Worm (Caenorhabditis elegans) whole organism, L4 larva: Measurements from ENCODE around the gene F37C12.14.

Experiments used
- D1046.2 ChIP-seq: fragments of 200-800 bp; sonication (Bioruptor generic); IDR thresholded peaks from 2 replicates; pipeline ENCODE4 v1.3.6; 2022; ENCODE audit warnings: missing genetic modification characterization, missing compliant biosample characterization
- F10B5.3 ChIP-seq: sonication (generic microtip); optimal IDR thresholded peaks from 2 replicates; lab custom pipeline; 2016; ENCODE audit warnings: mild to moderate bottlenecking, missing genetic modification characterization, missing compliant biosample characterization
- F37D6.2 ChIP-seq: sonication (generic microtip); optimal IDR thresholded peaks from 2 replicates; lab custom pipeline; 2016; ENCODE audit warnings: mild to moderate bottlenecking, missing genetic modification characterization, missing compliant biosample characterization
- F44E2.7 ChIP-seq: fragments of 200-800 bp; sonication (Bioruptor generic); IDR thresholded peaks from 2 replicates; pipeline ENCODE4 v2.1.2; 2022; ENCODE audit warnings: missing genetic modification characterization, missing compliant biosample characterization
- Y48G9A.11 ChIP-seq: fragments of 200-800 bp; sonication (Bioruptor generic); IDR thresholded peaks from 2 replicates; pipeline ENCODE4 v1.3.6; 2022; ENCODE audit warnings: missing genetic modification reagents, missing genetic modification characterization, missing compliant biosample characterization
- ama-1 ChIP-seq: fragments of 150-350 bp; optimal IDR thresholded peaks from 2 replicates; lab custom pipeline; 2014; ENCODE audit warnings: inconsistent platforms, mixed read lengths
- arid-1 ChIP-seq: fragments of 200-800 bp; sonication (Bioruptor generic); conservative IDR thresholded peaks from 2 replicates; pipeline ENCODE4 v1.3.6; 2022; ENCODE audit warnings: missing genetic modification reagents, missing genetic modification characterization, missing compliant biosample characterization
- ceh-28 ChIP-seq: fragments of 150-350 bp; optimal IDR thresholded peaks from 2 replicates; lab custom pipeline; 2014; ENCODE audit warnings: missing biosample characterization, missing genetic modification reagents, missing genetic modification characterization
- cey-2 ChIP-seq: sonication (generic microtip); optimal IDR thresholded peaks from 3 replicates; lab custom pipeline; 2017; ENCODE audit warnings: missing genetic modification characterization, mild to moderate bottlenecking, missing compliant biosample characterization, antibody characterized with exemption, borderline replicate concordance; ENCODE audit not compliant: insufficient read depth
- ctbp-1 ChIP-seq: fragments of 200-800 bp; sonication (Bioruptor generic); IDR thresholded peaks from 2 replicates; pipeline ENCODE4 v1.3.6; 2022; ENCODE audit warnings: missing genetic modification reagents, missing genetic modification characterization, missing compliant biosample characterization
- dmd-6 ChIP-seq: fragments of 200-800 bp; sonication (Bioruptor generic); IDR thresholded peaks from 2 replicates; pipeline ENCODE4 v1.3.6; 2022; ENCODE audit warnings: missing genetic modification reagents, missing genetic modification characterization, missing compliant biosample characterization
- dmd-8 ChIP-seq: fragments of 200-800 bp; sonication (Bioruptor generic); IDR thresholded peaks from 2 replicates; pipeline ENCODE4 v1.3.6; 2022; ENCODE audit warnings: missing genetic modification characterization, missing compliant biosample characterization
- duxl-1 ChIP-seq: sonication (generic microtip); optimal IDR thresholded peaks from 2 replicates; lab custom pipeline; 2016; ENCODE audit warnings: mild to moderate bottlenecking, missing genetic modification characterization, moderate library complexity, missing compliant biosample characterization; ENCODE audit not compliant: poor library complexity
- dve-1 ChIP-seq: sonication (generic microtip); optimal IDR thresholded peaks from 2 replicates; lab custom pipeline; 2017; ENCODE audit warnings: antibody characterized with exemption, mild to moderate bottlenecking, missing genetic modification characterization, missing compliant biosample characterization; ENCODE audit not compliant: insufficient read depth
- hif-1 ChIP-seq, 2 experiments: sonication (generic microtip); optimal IDR thresholded peaks; 2 replicates each; lab custom pipeline; 2016 to 2017; ENCODE audit warnings: missing compliant biosample characterization in 2 of 2, missing genetic modification characterization in 2 of 2, missing genetic modification reagents in 2 of 2, missing genotype in 2 of 2, mild to moderate bottlenecking in 1 of 2
- hlh-30 ChIP-seq: sonication (generic microtip); optimal IDR thresholded peaks from 2 replicates; lab custom pipeline; 2017; ENCODE audit warnings: antibody characterized with exemption, mild to moderate bottlenecking, missing genetic modification characterization, missing compliant biosample characterization; ENCODE audit not compliant: insufficient read depth
- hmg-1.1 ChIP-seq: fragments of 200-800 bp; sonication (Bioruptor generic); IDR thresholded peaks from 2 replicates; pipeline ENCODE4 v1.3.6; 2022; ENCODE audit warnings: missing genetic modification reagents, missing genetic modification characterization, missing compliant biosample characterization
- madf-5 ChIP-seq, 2 experiments: fragments of 200-800 bp; sonication (Bioruptor generic); IDR thresholded peaks; 2 replicates each; pipeline ENCODE4 v1.3.6; 2022; ENCODE audit warnings: missing compliant biosample characterization in 2 of 2, missing genetic modification characterization in 2 of 2
- madf-9 ChIP-seq: fragments of 200-800 bp; sonication (Bioruptor generic); conservative IDR thresholded peaks from 2 replicates; pipeline ENCODE4 v1.3.6; 2022; ENCODE audit warnings: missing genetic modification reagents, missing genetic modification characterization, missing compliant biosample characterization
- mdt-29 ChIP-seq: fragments of 200-800 bp; sonication (Bioruptor generic); IDR thresholded peaks from 2 replicates; pipeline ENCODE4 v1.3.6; 2022; ENCODE audit warnings: missing genetic modification reagents, missing genetic modification characterization, missing compliant biosample characterization
- mep-1 ChIP-seq: fragments of 150-350 bp; sonication (generic microtip); optimal IDR thresholded peaks from 3 replicates; lab custom pipeline; 2014; ENCODE audit warnings: missing biosample characterization, missing genetic modification characterization
- mxl-3 ChIP-seq: fragments of 200-800 bp; sonication (Bioruptor generic); optimal IDR thresholded peaks from 2 replicates; lab custom pipeline; 2018; ENCODE audit warnings: mild to moderate bottlenecking, missing genetic modification characterization, missing compliant biosample characterization
- nhr-111 ChIP-seq: fragments of 200-800 bp; sonication (Bioruptor generic); optimal IDR thresholded peaks from 2 replicates; lab custom pipeline; 2018; ENCODE audit warnings: mild to moderate bottlenecking, missing genetic modification characterization, missing compliant biosample characterization
- nhr-25 ChIP-seq: sonication (generic microtip); optimal IDR thresholded peaks from 2 replicates; lab custom pipeline; 2017; ENCODE audit warnings: missing genetic modification characterization, mild to moderate bottlenecking, missing compliant biosample characterization, antibody characterized with exemption, moderate library complexity, borderline replicate concordance; ENCODE audit not compliant: insufficient read depth
- nhr-28 ChIP-seq: fragments of 150-350 bp; optimal IDR thresholded peaks from 2 replicates; lab custom pipeline; 2014; ENCODE audit warnings: missing biosample characterization, missing genetic modification characterization
- nhr-41 ChIP-seq: fragments of 200-800 bp; sonication (Bioruptor generic); IDR thresholded peaks from 2 replicates; pipeline ENCODE4 v1.3.6; 2022; ENCODE audit warnings: missing genetic modification reagents, missing genetic modification characterization, missing compliant biosample characterization
- nhr-77 ChIP-seq: fragments of 150-350 bp; optimal IDR thresholded peaks from 2 replicates; lab custom pipeline; 2014; ENCODE audit warnings: missing biosample characterization, missing genetic modification characterization
- php-3 ChIP-seq: fragments of 200-800 bp; sonication (Bioruptor generic); IDR thresholded peaks from 2 replicates; pipeline ENCODE4 v1.3.6; 2022; ENCODE audit warnings: missing genetic modification reagents, missing genetic modification characterization, missing compliant biosample characterization
- pqm-1 ChIP-seq: sonication (generic microtip); optimal IDR thresholded peaks from 2 replicates; lab custom pipeline; 2017; ENCODE audit warnings: missing biosample characterization, missing genetic modification characterization
- rbr-2 ChIP-seq: sonication (generic microtip); optimal IDR thresholded peaks from 2 replicates; lab custom pipeline; 2016; ENCODE audit warnings: missing genotype, missing genetic modification characterization, missing compliant biosample characterization
- sdz-12 ChIP-seq: fragments of 200-800 bp; sonication (Bioruptor generic); optimal IDR thresholded peaks from 2 replicates; lab custom pipeline; 2018; ENCODE audit warnings: mild to moderate bottlenecking, missing genetic modification characterization, missing compliant biosample characterization
- skn-1 ChIP-seq: fragments of 150-350 bp; optimal IDR thresholded peaks from 2 replicates; lab custom pipeline; 2014; ENCODE audit warnings: missing biosample characterization, missing genetic modification characterization
- snpc-1.2 ChIP-seq: fragments of 200-800 bp; sonication (Bioruptor generic); IDR thresholded peaks from 2 replicates; pipeline ENCODE4 v1.3.6; 2022; ENCODE audit warnings: missing genetic modification reagents, missing genetic modification characterization, missing compliant biosample characterization
- spr-1 ChIP-seq: sonication (generic microtip); optimal IDR thresholded peaks from 2 replicates; lab custom pipeline; 2016; ENCODE audit warnings: mild to moderate bottlenecking, missing genetic modification characterization, missing compliant biosample characterization
- unc-130 ChIP-seq: sonication (generic microtip); optimal IDR thresholded peaks from 2 replicates; lab custom pipeline; 2016; ENCODE audit warnings: missing genetic modification reagents, missing genetic modification characterization, missing compliant biosample characterization
- unc-39 ChIP-seq: sonication (generic microtip); optimal IDR thresholded peaks from 2 replicates; lab custom pipeline; 2017; ENCODE audit warnings: missing biosample characterization, missing genetic modification characterization
- unc-62 ChIP-seq, 3 experiments: fragments of 150-350 bp in 1 of 3; sonication (generic microtip); optimal IDR thresholded peaks in 2 of 3; peaks in 1 of 3; 1 replicate in 1 of 3; 2 replicates in 2 of 3; lab custom pipeline; 2014 to 2017; ENCODE audit warnings: missing biosample characterization in 3 of 3, missing genetic modification characterization in 3 of 3, missing genetic modification reagents in 3 of 3, missing genotype in 1 of 3
- vab-7 ChIP-seq: fragments of 200-800 bp; sonication (Bioruptor generic); IDR thresholded peaks from 2 replicates; pipeline ENCODE4 v1.3.6; 2022; ENCODE audit warnings: missing genetic modification reagents, missing genetic modification characterization, missing compliant biosample characterization
- zag-1 ChIP-seq: fragments of 150-350 bp; optimal IDR thresholded peaks from 2 replicates; lab custom pipeline; 2014; ENCODE audit warnings: missing biosample characterization, missing genetic modification characterization
- zfp-2 ChIP-seq: sonication (generic microtip); optimal IDR thresholded peaks from 2 replicates; lab custom pipeline; 2016; ENCODE audit warnings: mild to moderate bottlenecking, missing genetic modification characterization, missing compliant biosample characterization
- zfp-3 ChIP-seq: fragments of 200-800 bp; sonication (Bioruptor generic); conservative IDR thresholded peaks from 2 replicates; pipeline ENCODE4 v1.3.6; 2022; ENCODE audit warnings: missing genetic modification reagents, missing genetic modification characterization, missing compliant biosample characterization
- zip-11 ChIP-seq: fragments of 200-800 bp; sonication (Bioruptor generic); IDR thresholded peaks from 2 replicates; pipeline ENCODE4 v1.3.6; 2022; ENCODE audit warnings: missing genetic modification characterization, missing compliant biosample characterization
- zip-2 ChIP-seq: fragments of 150-350 bp; optimal IDR thresholded peaks from 2 replicates; lab custom pipeline; 2014; ENCODE audit warnings: missing biosample characterization, missing genetic modification characterization
- ztf-7 ChIP-seq: fragments of 150-350 bp; optimal IDR thresholded peaks from 2 replicates; lab custom pipeline; 2014; ENCODE audit warnings: missing biosample characterization, missing genetic modification characterization

Gene F37C12.14

ce11 chrIII:7207903-7208497 lies 22.6 kb upstream of the F37C12.14 start, which contains the start of gene rpl-6 (continued):
- TF ChIP-seq ctbp-1, result peak; percentile 46; the same call in 1 of the 2 replicates
- TF ChIP-seq nhr-77 (tag; lab: Kevin White, UChicago), result peak; percentile 95
- TF ChIP-seq madf-9 (GFP tag; lab: Robert Waterston, UW), result no peak
- peak; percentile 46 for TF ChIP-seq F37D6.2
- TF ChIP-seq dmd-8 (GFP tag; lab: Robert Waterston, UW), result no peak
- TF ChIP-seq madf-5 (GFP tag; IDR thresholded peaks at IDR 0.05; lab: Robert Waterston, UW), result no peak
- TF ChIP-seq snpc-1.2 (GFP tag; lab: Robert Waterston, UW), result no peak
- no peak for TF ChIP-seq sdz-12 (GFP tag; lab: Kevin White, UChicago)
- TF ChIP-seq zip-2 (tag; lab: Kevin White, UChicago), result peak; percentile 38
- TF ChIP-seq vab-7 (GFP tag; lab: Robert Waterston, UW), result no peak
- TF ChIP-seq zfp-3 (GFP tag; lab: Robert Waterston, UW), result peak; percentile 66; the same call in 1 of the 2 replicates
- TF ChIP-seq duxl-1, result peak; percentile 64
- TF ChIP-seq nhr-28 (tag; lab: Kevin White, UChicago), result peak; percentile 88
- peak; percentile 60 for TF ChIP-seq dmd-6
- TF ChIP-seq hlh-30 (tag; lab: Kevin White, UChicago), result peak; percentile 88
- TF ChIP-seq nhr-41 (GFP tag; lab: Robert Waterston, UW), result no peak
- TF ChIP-seq zag-1 (tag; lab: Kevin White, UChicago), result no peak
- TF ChIP-seq unc-62 (GFP tag; optimal IDR thresholded peaks at IDR 0.05 in 1 of 2; lab: Kevin White, UChicago), result no peak
- no peak for TF ChIP-seq unc-62 (tag; optimal IDR thresholded peaks at IDR 0.05; lab: Kevin White, UChicago)
- TF ChIP-seq ztf-7 (tag; lab: Kevin White, UChicago), result peak; percentile 19
- peak; percentile 99 for TF ChIP-seq D1046.2 (GFP tag; lab: Robert Waterston, UW)
- TF ChIP-seq nhr-111 (GFP tag; lab: Kevin White, UChicago), result no peak
- peak; percentile 81 for TF ChIP-seq zfp-2 (tag; lab: Kevin White, UChicago)
- TF ChIP-seq hmg-1.1 (GFP tag; lab: Robert Waterston, UW), result peak; percentile 78
- peak; percentile 79 for TF ChIP-seq rbr-2 (tag; lab: Kevin White, UChicago)
- peak; percentile 56 for TF ChIP-seq spr-1 (tag; lab: Kevin White, UChicago)
- TF ChIP-seq unc-130 (GFP tag; lab: Kevin White, UChicago), result peak; percentile 41
- no peak for TF ChIP-seq zip-11 (GFP tag; lab: Robert Waterston, UW)
- peak; percentile 91 for TF ChIP-seq mep-1 (tag; lab: Kevin White, UChicago)
- TF ChIP-seq Y48G9A.11 (GFP tag; lab: Robert Waterston, UW), result no peak
- TF ChIP-seq skn-1 (tag; lab: Kevin White, UChicago), result no peak
- TF ChIP-seq F10B5.3, result no peak
- TF ChIP-seq dve-1 (tag; lab: Kevin White, UChicago), result peak; percentile 86
- peak; percentile 33 for TF ChIP-seq ama-1 (lab: Kevin White, UChicago)
- peak in 1 of 2 experiments; percentile 82 for TF ChIP-seq hif-1 (tag; optimal IDR thresholded peaks at IDR 0.05; lab: Kevin White, UChicago)
- TF ChIP-seq mdt-29 (GFP tag; lab: Robert Waterston, UW), result no peak
- no peak for TF ChIP-seq unc-39 (tag; lab: Kevin White, UChicago)
- no peak for TF ChIP-seq cey-2 (tag; lab: Kevin White, UChicago)
- TF ChIP-seq ceh-28 (tag; lab: Kevin White, UChicago), result no peak
- TF ChIP-seq php-3, result no peak
- no peak for TF ChIP-seq pqm-1
- peak; percentile 80 for TF ChIP-seq arid-1 (GFP tag; lab: Robert Waterston, UW)
- no peak for TF ChIP-seq F44E2.7 (GFP tag; lab: Robert Waterston, UW)
- TF ChIP-seq mxl-3 (GFP tag; lab: Kevin White, UChicago), result peak; percentile 31
- peak; percentile 62 for TF ChIP-seq nhr-25 (tag; lab: Kevin White, UChicago)
